Worm (Caenorhabditis elegans) whole organism, young adult: ENCODE results near the gene Y42G9A.3.

ENCODE experiments used
- B0019.2 ChIP-seq: fragments of 200-800 bp; sonication (Bioruptor generic); conservative IDR thresholded peaks from 2 replicates; pipeline ENCODE4 v1.3.6; 2022; ENCODE audit warnings: missing genetic modification reagents, missing genetic modification characterization, missing compliant biosample characterization
- C06A6.2 ChIP-seq: fragments of 200-800 bp; sonication (Bioruptor generic); conservative IDR thresholded peaks from 2 replicates; pipeline ENCODE4 v1.3.6; 2022; ENCODE audit warnings: missing genetic modification characterization, missing compliant biosample characterization
- C17E4.6 ChIP-seq: fragments of 200-800 bp; sonication (Bioruptor generic); IDR thresholded peaks from 2 replicates; pipeline ENCODE4 v1.3.6; 2022; ENCODE audit warnings: missing genetic modification reagents, missing genetic modification characterization, missing compliant biosample characterization
- F10E7.11 ChIP-seq: sonication (generic microtip); optimal IDR thresholded peaks from 2 replicates; lab custom pipeline; 2017; ENCODE audit warnings: mild to moderate bottlenecking, missing genetic modification characterization, moderate library complexity, missing compliant biosample characterization
- F39B2.1 ChIP-seq: fragments of 200-800 bp; sonication (Bioruptor generic); IDR thresholded peaks from 2 replicates; pipeline ENCODE4 v1.3.6; 2022; ENCODE audit warnings: missing genetic modification reagents, missing genetic modification characterization, missing compliant biosample characterization
- K12H6.12 ChIP-seq: fragments of 200-800 bp; sonication (Bioruptor generic); optimal IDR thresholded peaks from 2 replicates; lab custom pipeline; 2018; ENCODE audit warnings: mild to moderate bottlenecking, missing genetic modification characterization, missing compliant biosample characterization
- T07F8.4 ChIP-seq: sonication (generic microtip); optimal IDR thresholded peaks from 2 replicates; lab custom pipeline; 2016; ENCODE audit warnings: mild to moderate bottlenecking, missing genetic modification characterization, moderate library complexity, missing compliant biosample characterization
- Y53F4B.3 ChIP-seq: fragments of 200-800 bp; sonication (Bioruptor generic); IDR thresholded peaks from 2 replicates; pipeline ENCODE4 v1.3.6; 2022; ENCODE audit warnings: missing genetic modification reagents, missing genetic modification characterization, missing compliant biosample characterization
- Y56A3A.18 ChIP-seq: fragments of 200-800 bp; sonication (Bioruptor generic); IDR thresholded peaks from 2 replicates; pipeline ENCODE4 v1.3.6; 2022; ENCODE audit warnings: missing genetic modification reagents, missing genetic modification characterization, missing compliant biosample characterization
- Y67H2A.10 ChIP-seq: fragments of 200-800 bp; sonication (Bioruptor generic); conservative IDR thresholded peaks from 2 replicates; pipeline ENCODE4 v1.3.6; 2022; ENCODE audit warnings: missing genetic modification reagents, missing genetic modification characterization, missing compliant biosample characterization
- Y79H2A.3 ChIP-seq: fragments of 200-800 bp; sonication (Bioruptor generic); conservative IDR thresholded peaks from 2 replicates; pipeline ENCODE4 v1.3.6; 2022; ENCODE audit warnings: missing genetic modification reagents, missing genetic modification characterization, missing compliant biosample characterization
- Y95B8A.8 ChIP-seq: fragments of 200-800 bp; sonication (Bioruptor generic); IDR thresholded peaks from 2 replicates; pipeline ENCODE4 v1.3.6; 2022; ENCODE audit warnings: missing genetic modification reagents, missing genetic modification characterization, missing compliant biosample characterization
- aptf-2 ChIP-seq: fragments of 200-800 bp; sonication (Bioruptor generic); conservative IDR thresholded peaks from 2 replicates; pipeline ENCODE4 v1.3.6; 2022; ENCODE audit warnings: missing genetic modification reagents, missing genetic modification characterization, missing compliant biosample characterization
- attf-3 ChIP-seq: fragments of 200-800 bp; sonication (Bioruptor generic); conservative IDR thresholded peaks from 2 replicates; pipeline ENCODE4 v1.3.6; 2022; ENCODE audit warnings: missing genetic modification reagents, missing genetic modification characterization, missing compliant biosample characterization
- bed-1 ChIP-seq: fragments of 200-800 bp; sonication (Bioruptor generic); IDR thresholded peaks from 2 replicates; pipeline ENCODE4 v1.3.6; 2022; ENCODE audit warnings: missing genetic modification reagents, missing genetic modification characterization, missing compliant biosample characterization
- ccch-3 ChIP-seq: fragments of 200-800 bp; sonication (Bioruptor generic); optimal IDR thresholded peaks from 2 replicates; lab custom pipeline; 2018; ENCODE audit warnings: mild to moderate bottlenecking, missing genetic modification characterization, missing compliant biosample characterization
- cebp-1 ChIP-seq, 2 experiments: fragments of 200-800 bp in 1 of 2; sonication (Bioruptor generic) in 1 of 2; sonication (generic microtip) in 1 of 2; IDR thresholded peaks in 1 of 2; optimal IDR thresholded peaks in 1 of 2; 2 replicates each; pipeline versions ENCODE4 v1.3.6 to Lab custom; 2017 to 2022; ENCODE audit warnings: missing compliant biosample characterization in 2 of 2, missing genetic modification characterization in 2 of 2, mild to moderate bottlenecking in 1 of 2, missing genetic modification reagents in 1 of 2, moderate library complexity in 1 of 2
- ceh-58 ChIP-seq: fragments of 200-800 bp; sonication (Bioruptor generic); IDR thresholded peaks from 2 replicates; pipeline ENCODE4 v1.3.6; 2022; ENCODE audit warnings: missing genetic modification characterization, missing compliant biosample characterization
- chd-7 ChIP-seq: sonication (generic microtip); optimal IDR thresholded peaks from 2 replicates; lab custom pipeline; 2016; ENCODE audit warnings: mild to moderate bottlenecking, missing genetic modification characterization, moderate library complexity, missing compliant biosample characterization
- die-1 ChIP-seq: sonication (generic microtip); optimal IDR thresholded peaks from 2 replicates; lab custom pipeline; 2016; ENCODE audit warnings: missing genotype, mild to moderate bottlenecking, missing genetic modification characterization, missing compliant biosample characterization
- dox-1 ChIP-seq: fragments of 200-800 bp; sonication (Bioruptor generic); IDR thresholded peaks from 2 replicates; pipeline ENCODE4 v1.3.6; 2022; ENCODE audit warnings: missing genetic modification reagents, missing genetic modification characterization, missing compliant biosample characterization
- egl-18 ChIP-seq: fragments of 200-800 bp; sonication (Bioruptor generic); IDR thresholded peaks from 2 replicates; pipeline ENCODE4 v1.3.6; 2022; ENCODE audit warnings: missing genetic modification reagents, missing genetic modification characterization, missing compliant biosample characterization
- egrh-3 ChIP-seq: fragments of 200-800 bp; sonication (Bioruptor generic); IDR thresholded peaks from 2 replicates; pipeline ENCODE4 v1.3.6; 2022; ENCODE audit warnings: missing genetic modification reagents, missing genetic modification characterization, missing compliant biosample characterization
- gei-17 ChIP-seq: fragments of 200-800 bp; sonication (Bioruptor generic); optimal IDR thresholded peaks from 2 replicates; lab custom pipeline; 2018; ENCODE audit warnings: mild to moderate bottlenecking, missing genetic modification characterization, missing compliant biosample characterization
- hsf-1 ChIP-seq: fragments of 200-800 bp; sonication (Bioruptor generic); IDR thresholded peaks from 2 replicates; pipeline ENCODE4 v1.3.6; 2022; ENCODE audit warnings: missing genetic modification reagents, missing genetic modification characterization, missing compliant biosample characterization
- lin-40 ChIP-seq: sonication (generic microtip); optimal IDR thresholded peaks from 2 replicates; lab custom pipeline; 2016; ENCODE audit warnings: missing genetic modification characterization, mild to moderate bottlenecking, missing compliant biosample characterization, missing genotype, missing genetic modification reagents
- lsl-1 ChIP-seq: fragments of 200-800 bp; sonication (Bioruptor generic); optimal IDR thresholded peaks from 2 replicates; lab custom pipeline; 2018; ENCODE audit warnings: mild to moderate bottlenecking, missing genetic modification characterization, moderate library complexity, missing compliant biosample characterization
- madf-10 ChIP-seq: sonication (generic microtip); optimal IDR thresholded peaks from 2 replicates; lab custom pipeline; 2016; ENCODE audit warnings: mild to moderate bottlenecking, missing genetic modification characterization, missing compliant biosample characterization
- madf-3 ChIP-seq: fragments of 200-800 bp; sonication (Bioruptor generic); IDR thresholded peaks from 2 replicates; pipeline ENCODE4 v1.3.6; 2022; ENCODE audit warnings: missing genetic modification reagents, missing genetic modification characterization, missing compliant biosample characterization
- madf-6 ChIP-seq: fragments of 200-800 bp; sonication (Bioruptor generic); IDR thresholded peaks from 2 replicates; pipeline ENCODE4 v1.3.6; 2022; ENCODE audit warnings: missing genetic modification reagents, missing genetic modification characterization, missing compliant biosample characterization
- mes-4 ChIP-seq: sonication (generic microtip); optimal IDR thresholded peaks from 2 replicates; lab custom pipeline; 2016; ENCODE audit warnings: missing genotype, missing genetic modification characterization, missing compliant biosample characterization
- mxl-1 ChIP-seq: sonication (generic microtip); optimal IDR thresholded peaks from 2 replicates; lab custom pipeline; 2016; ENCODE audit warnings: missing genetic modification characterization, missing compliant biosample characterization
- nfyb-1 ChIP-seq: fragments of 200-800 bp; sonication (Bioruptor generic); IDR thresholded peaks from 2 replicates; pipeline ENCODE4 v1.3.6; 2022; ENCODE audit warnings: missing genetic modification reagents, missing genetic modification characterization, missing compliant biosample characterization
- pbrm-1 ChIP-seq: fragments of 200-800 bp; sonication (Bioruptor generic); IDR thresholded peaks from 2 replicates; pipeline ENCODE4 v1.3.6; 2022; ENCODE audit warnings: missing genetic modification reagents, missing genetic modification characterization, missing compliant biosample characterization
- repo-1 ChIP-seq: sonication (generic microtip); optimal IDR thresholded peaks from 2 replicates; lab custom pipeline; 2017; ENCODE audit warnings: mild to moderate bottlenecking, missing genetic modification characterization, missing compliant biosample characterization
- sdz-38 ChIP-seq: sonication (generic microtip); optimal IDR thresholded peaks from 2 replicates; lab custom pipeline; 2016; ENCODE audit warnings: missing genotype, missing genetic modification characterization, missing compliant biosample characterization
- snpc-4 ChIP-seq, 5 experiments: fragments of 150-350 bp in 1 of 5; sonication (generic microtip) in 4 of 5; optimal IDR thresholded peaks; 2 replicates each; lab custom pipeline; 2014 to 2018; ENCODE audit warnings: missing genetic modification characterization in 5 of 5, missing biosample characterization in 3 of 5, antibody characterized with exemption in 2 of 5, mild to moderate bottlenecking in 2 of 5, missing compliant biosample characterization in 2 of 5, missing genotype in 2 of 5, moderate library complexity in 2 of 5, missing genetic modification reagents in 1 of 5
- somi-1 ChIP-seq: fragments of 200-800 bp; sonication (Bioruptor generic); optimal IDR thresholded peaks from 2 replicates; lab custom pipeline; 2018; ENCODE audit warnings: mild to moderate bottlenecking, missing genetic modification characterization, missing compliant biosample characterization
- zfh-2 ChIP-seq: fragments of 200-800 bp; sonication (Bioruptor generic); conservative IDR thresholded peaks from 2 replicates; pipeline ENCODE4 v1.3.6; 2022; ENCODE audit warnings: missing genetic modification reagents, missing genetic modification characterization, missing compliant biosample characterization
- ztf-26 ChIP-seq: sonication (generic microtip); optimal IDR thresholded peaks from 2 replicates; lab custom pipeline; 2017; ENCODE audit warnings: missing genetic modification characterization, missing compliant biosample characterization
- ztf-28 ChIP-seq: fragments of 200-800 bp; sonication (Bioruptor generic); IDR thresholded peaks from 2 replicates; pipeline ENCODE4 v1.3.6; 2022; ENCODE audit warnings: missing genetic modification reagents, missing genetic modification characterization, missing compliant biosample characterization
- ztf-6 ChIP-seq: fragments of 200-800 bp; sonication (Bioruptor generic); IDR thresholded peaks from 2 replicates; pipeline ENCODE4 v1.3.6; 2022; ENCODE audit warnings: missing genetic modification reagents, missing genetic modification characterization, missing compliant biosample characterization

Gene Y42G9A.3

ce11 chrIII:6137431-6137830 lies 8.6 kb upstream of the Y42G9A.3 start (continued):
- TF ChIP-seq egl-18 (GFP tag; lab: Robert Waterston, UW) = no peak
- no peak for TF ChIP-seq B0019.2 (GFP tag; lab: Robert Waterston, UW)
- no peak for TF ChIP-seq madf-3 (GFP tag; lab: Robert Waterston, UW)
- TF ChIP-seq attf-3 (GFP tag; lab: Robert Waterston, UW) = no peak
- TF ChIP-seq madf-6 (GFP tag; lab: Robert Waterston, UW) = no peak
- no peak for TF ChIP-seq sdz-38 (tag; lab: Kevin White, UChicago)
- peak; percentile 25 for TF ChIP-seq snpc-4 (GFP tag; optimal IDR thresholded peaks at IDR 0.05; lab: Kevin White, UChicago)
- no peak for TF ChIP-seq snpc-4 (tag; optimal IDR thresholded peaks at IDR 0.05; lab: Kevin White, UChicago)
- TF ChIP-seq gei-17 (GFP tag; lab: Kevin White, UChicago) = no peak
- no peak for TF ChIP-seq cebp-1 (GFP tag; IDR thresholded peaks at IDR 0.05; lab: Robert Waterston, UW)
- TF ChIP-seq cebp-1 (tag; optimal IDR thresholded peaks at IDR 0.05; lab: Kevin White, UChicago) = peak; percentile 48
- TF ChIP-seq ztf-26 = no peak
- TF ChIP-seq Y95B8A.8 (GFP tag; lab: Robert Waterston, UW) = no peak
- TF ChIP-seq zfh-2 = peak; percentile 92
- no peak for TF ChIP-seq ztf-28 (GFP tag; lab: Robert Waterston, UW)
- no peak for TF ChIP-seq repo-1 (tag; lab: Kevin White, UChicago)
- TF ChIP-seq bed-1 (GFP tag; lab: Robert Waterston, UW) = 0 out of 2 replicates have a peak, but pooled peaks have one; percentile 27
- peak; percentile 46 for TF ChIP-seq lin-40 (tag; lab: Kevin White, UChicago)
- no peak for TF ChIP-seq C17E4.6 (GFP tag; lab: Robert Waterston, UW)
- no peak for TF ChIP-seq mes-4
- 0 out of 2 replicates have a peak, but pooled peaks have one; percentile 56 for TF ChIP-seq C06A6.2 (GFP tag; lab: Robert Waterston, UW)
- no peak for TF ChIP-seq T07F8.4 (tag; lab: Kevin White, UChicago)
- TF ChIP-seq Y67H2A.10 = no peak
- peak; percentile 43 for TF ChIP-seq madf-10 (tag; lab: Kevin White, UChicago)
- TF ChIP-seq, all 124 proteins: peak for 16

- TF ChIP-seq egrh-3 = peak; percentile 56; the same call in 1 of the 2 replicates
- TF ChIP-seq ceh-58 (GFP tag; lab: Robert Waterston, UW) = no peak
- TF ChIP-seq madf-6 (GFP tag; lab: Robert Waterston, UW) = no peak
- TF ChIP-seq lsl-1 (GFP tag; lab: Kevin White, UChicago) = no peak
- peak; percentile 40 for TF ChIP-seq somi-1 (GFP tag; lab: Kevin White, UChicago)
- no peak for TF ChIP-seq F39B2.1 (GFP tag; lab: Robert Waterston, UW)
- TF ChIP-seq dox-1 (GFP tag; lab: Robert Waterston, UW) = peak; percentile 29; the same call in 1 of the 2 replicates
- no peak for TF ChIP-seq chd-7 (tag; lab: Kevin White, UChicago)
- TF ChIP-seq zfh-2 = peak; percentile 90
Observed at ce11 chrIII:6138457-6138856, 7.6 kb upstream of the Y42G9A.3 start.

- no peak for TF ChIP-seq nfyb-1
- no peak for TF ChIP-seq egl-18 (GFP tag; lab: Robert Waterston, UW)
- TF ChIP-seq die-1 = no peak
- TF ChIP-seq zfh-2 = peak; percentile 20; the same call in 1 of the 2 replicates
- no peak for TF ChIP-seq Y79H2A.3 (GFP tag; lab: Robert Waterston, UW)
Observed at ce11 chrIII:6139328-6139727, 6.7 kb upstream of the Y42G9A.3 start.

- TF ChIP-seq cebp-1 (GFP tag; IDR thresholded peaks at IDR 0.05; lab: Robert Waterston, UW) (no peak), cebp-1 (tag; optimal IDR thresholded peaks at IDR 0.05; lab: Kevin White, UChicago) (no peak), Y56A3A.18 (GFP tag; lab: Robert Waterston, UW) (no peak), repo-1 (tag; lab: Kevin White, UChicago) (no peak), Y53F4B.3 (no peak), ccch-3 (GFP tag; lab: Kevin White, UChicago) (no peak), ztf-6 (no peak), B0019.2 (GFP tag; lab: Robert Waterston, UW) (no peak), zfh-2 (peak; percentile 44; the same call in 1 of the 2 replicates), mxl-1 (tag; lab: Kevin White, UChicago) (no peak), pbrm-1 (GFP tag; lab: Robert Waterston, UW) (no peak), F10E7.11 (tag; lab: Kevin White, UChicago) (no peak), K12H6.12 (tag; lab: Kevin White, UChicago) (peak; percentile 51), aptf-2 (GFP tag; lab: Robert Waterston, UW) (no peak), hsf-1 (no peak)
Observed at ce11 chrIII:6139932-6140612, 6.0 kb upstream of the Y42G9A.3 start.
